Fruit fly (Drosophila melanogaster) S2 (cell line): Measurements from ENCODE around the gene CG9577.
"Not testable (repeated sequence)": the region's sequence is repeated elsewhere in the genome, so short reads cannot be mapped to it uniquely, and the experiment has no call there.

Source experiments
- CG8478 ChIP-seq: fragments of >200 bp; optimal IDR thresholded peaks from 2 replicates; lab custom pipeline; 2018
- CTCF ChIP-seq, 2 experiments: fragments of >200 bp; optimal IDR thresholded peaks; 2 replicates each; lab custom pipeline; 2018

The CG9577 gene

dm6 chrX:20169898-20170297 is 3.4 kb downstream of the CG9577 start, which contains the start of the genes CG9581 and CG9578:
TSS of gene CG9581 (minus strand) at chrX:20169981.
TSS of gene CG9578 (plus strand) at chrX:20170222.
- TF ChIP-seq CTCF (optimal IDR thresholded peaks at IDR 0.05; lab: Kevin White, UChicago) (no peak), CG8478 (lab: Kevin White, UChicago) (no peak)

dm6 chrX:20173464-20173995 is 7.1 kb downstream of the CG9577 start, which contains the start of gene AnxB10:
TSS of gene AnxB10 (minus strand) at chrX:20173514.
- no peak for TF ChIP-seq CG8478 (lab: Kevin White, UChicago)
- no peak for TF ChIP-seq CTCF (optimal IDR thresholded peaks at IDR 0.05; lab: Kevin White, UChicago)

- TF ChIP-seq CTCF (optimal IDR thresholded peaks at IDR 0.05; lab: Kevin White, UChicago); CG8478 (lab: Kevin White, UChicago): not testable (repeated sequence)
These were observed 12.1 kb downstream of the CG9577 start, which contains the start of gene Sdic1 for dm6 chrX:20178538-20178937. TSS of gene Sdic1 (minus strand) at chrX:20178638.

dm6 chrX:20186387-20186786 is 19.9 kb downstream of the CG9577 start, which contains the start of gene Sdic2:
TSS of gene Sdic2 (minus strand) at chrX:20186487.
- not testable (repeated sequence) for TF ChIP-seq CG8478 (lab: Kevin White, UChicago); CTCF (optimal IDR thresholded peaks at IDR 0.05; lab: Kevin White, UChicago)

dm6 chrX:20194127-20194526 is 27.7 kb downstream of the CG9577 start, which contains the start of gene Sdic3:
TSS of gene Sdic3 (minus strand) at chrX:20194227.
- not testable (repeated sequence) for TF ChIP-seq CG8478 (lab: Kevin White, UChicago); CTCF (optimal IDR thresholded peaks at IDR 0.05; lab: Kevin White, UChicago)

- not testable (repeated sequence) for TF ChIP-seq CTCF (optimal IDR thresholded peaks at IDR 0.05; lab: Kevin White, UChicago); CG8478 (lab: Kevin White, UChicago)
These were observed 35.4 kb downstream of the CG9577 start, which contains the start of gene SdicA for dm6 chrX:20201833-20202232. TSS of gene SdicA (minus strand) at chrX:20201933.

dm6 chrX:20209503-20209902 is 43.0 kb downstream of the CG9577 start, which contains the start of gene SdicB:
TSS of gene SdicB (minus strand) at chrX:20209603.
- not testable (repeated sequence) for TF ChIP-seq CG8478 (lab: Kevin White, UChicago); CTCF (optimal IDR thresholded peaks at IDR 0.05; lab: Kevin White, UChicago)

- not testable (repeated sequence) for TF ChIP-seq CTCF (optimal IDR thresholded peaks at IDR 0.05; lab: Kevin White, UChicago); CG8478 (lab: Kevin White, UChicago)
These were observed 50.7 kb downstream of the CG9577 start, which contains the start of gene SdicC for dm6 chrX:20217159-20217558. TSS of gene SdicC (minus strand) at chrX:20217259.
